Fruit fly (Drosophila melanogaster) whole organism, embryonic: Measurements from ENCODE around the gene CG17996.

Experiments used
- Awh ChIP-seq: fragments of 200-800 bp; sonication (Bioruptor generic); IDR thresholded peaks from 2 replicates; pipeline ENCODE4, ENCODE4 v1.3.6; 2022; ENCODE audit warnings: missing biosample characterization, missing genetic modification characterization
- BtbVII ChIP-seq: fragments of 200-800 bp; sonication (Bioruptor generic); optimal IDR thresholded peaks from 3 replicates; lab custom pipeline; 2017; ENCODE audit warnings: missing biosample characterization, mild to moderate bottlenecking, missing genetic modification characterization
- CG12155 ChIP-seq: fragments of 200-800 bp; sonication (Bioruptor generic); optimal IDR thresholded peaks from 3 replicates; lab custom pipeline; 2016; ENCODE audit warnings: missing biosample characterization, missing genetic modification characterization
- CG13894 ChIP-seq: fragments of 200-800 bp; sonication (Bioruptor generic); optimal IDR thresholded peaks from 3 replicates; lab custom pipeline; 2018; ENCODE audit warnings: missing biosample characterization, mild to moderate bottlenecking, missing genetic modification characterization, moderate library complexity
- CG15479 ChIP-seq: fragments of 200-800 bp; sonication (Bioruptor generic); optimal IDR thresholded peaks from 3 replicates; lab custom pipeline; 2019; ENCODE audit warnings: missing biosample characterization, mild to moderate bottlenecking, missing genetic modification characterization, moderate library complexity
- CG1647 ChIP-seq: fragments of 200-800 bp; sonication (Bioruptor generic); optimal IDR thresholded peaks from 3 replicates; lab custom pipeline; 2016; ENCODE audit warnings: missing biosample characterization, missing genetic modification characterization
- CG16779 ChIP-seq: fragments of 200-800 bp; sonication (Bioruptor generic); IDR thresholded peaks from 2 replicates; pipeline ENCODE4 v1.3.6; 2022; ENCODE audit warnings: missing biosample characterization, missing genetic modification characterization
- CG17385 ChIP-seq: fragments of 200-800 bp; sonication (Bioruptor generic); optimal IDR thresholded peaks from 3 replicates; lab custom pipeline; 2018; ENCODE audit warnings: missing biosample characterization, mild to moderate bottlenecking, missing genetic modification characterization
- CG17568 ChIP-seq: fragments of 200-800 bp; sonication (Bioruptor generic); optimal IDR thresholded peaks from 2 replicates; lab custom pipeline; 2018; ENCODE audit warnings: missing biosample characterization, mild to moderate bottlenecking, missing genetic modification characterization, moderate library complexity
- CG17829 ChIP-seq: fragments of 200-800 bp; optimal IDR thresholded peaks from 2 replicates; lab custom pipeline; 2019; ENCODE audit warnings: missing biosample characterization, mild to moderate bottlenecking, missing genetic modification characterization, moderate library complexity
- CG17912 ChIP-seq: fragments of 200-800 bp; sonication (Bioruptor generic); optimal IDR thresholded peaks from 2 replicates; lab custom pipeline; 2018; ENCODE audit warnings: missing biosample characterization, mild to moderate bottlenecking, missing genetic modification characterization
- CG18619 ChIP-seq: fragments of 200-800 bp; sonication (Bioruptor generic); optimal IDR thresholded peaks from 3 replicates; lab custom pipeline; 2017; ENCODE audit warnings: missing biosample characterization, mild to moderate bottlenecking, missing genetic modification characterization
- CG4424 ChIP-seq: fragments of 200-800 bp; sonication (Bioruptor generic); optimal IDR thresholded peaks from 3 replicates; lab custom pipeline; 2016; ENCODE audit warnings: missing biosample characterization, missing genetic modification characterization
- CG4617 ChIP-seq: fragments of 200-800 bp; sonication (Bioruptor generic); optimal IDR thresholded peaks from 3 replicates; lab custom pipeline; 2016; ENCODE audit warnings: missing biosample characterization, missing genetic modification characterization, borderline replicate concordance
- CG4854 ChIP-seq: fragments of 200-800 bp; sonication (Bioruptor generic); optimal IDR thresholded peaks from 2 replicates; lab custom pipeline; 2016; ENCODE audit warnings: missing biosample characterization, missing genetic modification characterization, inconsistent platforms
- CG5953 ChIP-seq: fragments of 200-800 bp; sonication (Bioruptor generic); IDR thresholded peaks from 2 replicates; pipeline ENCODE4 v1.3.6; 2022; ENCODE audit warnings: missing biosample characterization, missing genetic modification characterization
- CG6272 ChIP-seq: fragments of 200-800 bp; sonication (Bioruptor generic); IDR thresholded peaks from 2 replicates; pipeline ENCODE4 v1.3.6; 2022; ENCODE audit warnings: missing biosample characterization, missing genetic modification characterization
- CG9215 ChIP-seq: fragments of 200-800 bp; sonication (Bioruptor generic); IDR thresholded peaks from 2 replicates; pipeline ENCODE4 v1.3.6; 2022; ENCODE audit warnings: missing biosample characterization, missing genetic modification characterization
- CHES-1-like ChIP-seq: fragments of 200-800 bp; sonication (Bioruptor generic); optimal IDR thresholded peaks from 2 replicates; lab custom pipeline; 2016; ENCODE audit warnings: missing biosample characterization, missing genetic modification characterization
- Dfd ChIP-seq, 2 experiments: fragments of >200 bp; optimal IDR thresholded peaks; 2 replicates each; lab custom pipeline; 2017; ENCODE audit warnings: missing biosample characterization in 2 of 2, missing genetic modification characterization in 2 of 2
- Dip2 ChIP-seq: fragments of 200-800 bp; sonication (Bioruptor generic); IDR thresholded peaks from 2 replicates; pipeline ENCODE4 v1.3.6; 2022; ENCODE audit warnings: missing biosample characterization, missing genetic modification characterization
- Ets97D ChIP-seq: fragments of 200-800 bp; sonication (Bioruptor generic); optimal IDR thresholded peaks from 3 replicates; lab custom pipeline; 2016; ENCODE audit warnings: missing biosample characterization, missing genetic modification characterization
- Fer2 ChIP-seq: fragments of 200-800 bp; sonication (Bioruptor generic); optimal IDR thresholded peaks from 2 replicates; lab custom pipeline; 2018; ENCODE audit warnings: missing biosample characterization, mild to moderate bottlenecking, missing genetic modification characterization, moderate library complexity
- GATAe ChIP-seq: fragments of 200-800 bp; sonication (Bioruptor generic); conservative IDR thresholded peaks from 2 replicates; pipeline ENCODE4 v1.3.6; 2022; ENCODE audit warnings: missing biosample characterization, missing genetic modification characterization
- H15 ChIP-seq: fragments of 200-800 bp; sonication (Bioruptor generic); IDR thresholded peaks from 3 replicates; pipeline ENCODE4 v1.3.6; 2022; ENCODE audit warnings: missing biosample characterization, missing genetic modification characterization
- HLH54F ChIP-seq: fragments of 200-800 bp; sonication (Bioruptor generic); optimal IDR thresholded peaks from 3 replicates; lab custom pipeline; 2016; ENCODE audit warnings: missing biosample characterization, missing genetic modification characterization
- Hmr ChIP-seq: fragments of 200-800 bp; sonication (Bioruptor generic); optimal IDR thresholded peaks from 3 replicates; lab custom pipeline; 2017; ENCODE audit warnings: mild to moderate bottlenecking, missing biosample characterization, missing genetic modification reagents, missing genetic modification characterization
- Max ChIP-seq: fragments of 200-800 bp; sonication (Bioruptor generic); optimal IDR thresholded peaks from 2 replicates; lab custom pipeline; 2016; ENCODE audit warnings: missing biosample characterization, mild to moderate bottlenecking, missing genetic modification characterization
- Med ChIP-seq: fragments of 200-800 bp; sonication (Bioruptor generic); peaks from one replicate; lab custom pipeline; 2016; ENCODE audit warnings: missing biosample characterization, missing genetic modification characterization, mild to moderate bottlenecking, inconsistent platforms, moderate library complexity
- NC2α ChIP-seq: fragments of 200-800 bp; sonication (Bioruptor generic); optimal IDR thresholded peaks from 2 replicates; lab custom pipeline; 2016; ENCODE audit warnings: missing biosample characterization, missing genetic modification characterization
- NK7.1 ChIP-seq: fragments of 200-800 bp; sonication (Bioruptor generic); optimal IDR thresholded peaks from 3 replicates; lab custom pipeline; 2016; ENCODE audit warnings: missing biosample characterization, missing genetic modification characterization
- Sox100B ChIP-seq: fragments of 200-800 bp; sonication (Bioruptor generic); optimal IDR thresholded peaks from 3 replicates; lab custom pipeline; 2018; ENCODE audit warnings: missing biosample characterization, mild to moderate bottlenecking, missing genetic modification characterization
- Tbp ChIP-seq: fragments of >200 bp; optimal IDR thresholded peaks from 2 replicates; lab custom pipeline; 2018; ENCODE audit warnings: missing biosample characterization, missing genetic modification characterization
- bowl ChIP-seq: fragments of 200-800 bp; sonication (Bioruptor generic); IDR thresholded peaks from 2 replicates; pipeline ENCODE4 v1.3.6; 2022; ENCODE audit warnings: missing biosample characterization, missing genetic modification characterization
- cad ChIP-seq: fragments of >200 bp; optimal IDR thresholded peaks from 2 replicates; lab custom pipeline; 2017; ENCODE audit warnings: missing biosample characterization, missing genetic modification characterization
- croc ChIP-seq: fragments of 200-800 bp; sonication (Bioruptor generic); conservative IDR thresholded peaks from 3 replicates; pipeline ENCODE4 v1.3.6; 2022; ENCODE audit warnings: missing biosample characterization, missing genetic modification characterization
- crp ChIP-seq, 2 experiments: fragments of 200-800 bp; sonication (Bioruptor generic); optimal IDR thresholded peaks; 2 replicates in 1 of 2; 3 replicates in 1 of 2; lab custom pipeline; 2017; ENCODE audit warnings: missing biosample characterization in 2 of 2, missing genetic modification characterization in 2 of 2, mild to moderate bottlenecking in 1 of 2, moderate library complexity in 1 of 2
- ems ChIP-seq: fragments of 200-800 bp; sonication (Bioruptor generic); optimal IDR thresholded peaks from 3 replicates; lab custom pipeline; 2016; ENCODE audit warnings: missing biosample characterization, missing genetic modification characterization
- esg ChIP-seq: fragments of 200-800 bp; sonication (Bioruptor generic); conservative IDR thresholded peaks from 2 replicates; pipeline ENCODE4 v1.3.6; 2022; ENCODE audit warnings: missing biosample characterization, missing genetic modification characterization
- eyg ChIP-seq: fragments of 200-800 bp; sonication (Bioruptor generic); optimal IDR thresholded peaks from 3 replicates; lab custom pipeline; 2016; ENCODE audit warnings: missing biosample characterization, missing genetic modification characterization
- gfzf ChIP-seq: fragments of 200-800 bp; sonication (Bioruptor generic); optimal IDR thresholded peaks from 2 replicates; lab custom pipeline; 2016; ENCODE audit warnings: missing biosample characterization, mild to moderate bottlenecking, missing genetic modification characterization, moderate library complexity
- grn ChIP-seq: fragments of 200-800 bp; sonication (Bioruptor generic); optimal IDR thresholded peaks from 3 replicates; lab custom pipeline; 2017; ENCODE audit warnings: missing biosample characterization, missing genetic modification characterization
- mld ChIP-seq: fragments of 200-800 bp; sonication (Bioruptor generic); IDR thresholded peaks from 3 replicates; pipeline ENCODE4 v1.3.6; 2022; ENCODE audit warnings: missing biosample characterization, missing genetic modification characterization; ENCODE audit not compliant: partially characterized antibody
- peb ChIP-seq: fragments of 200-800 bp; sonication (Bioruptor generic); IDR thresholded peaks from 2 replicates; pipeline ENCODE4 v1.3.6; 2022; ENCODE audit warnings: missing biosample characterization, missing genetic modification characterization
- pita ChIP-seq: fragments of 200-800 bp; sonication (Bioruptor generic); optimal IDR thresholded peaks from 2 replicates; lab custom pipeline; 2017; ENCODE audit warnings: missing biosample characterization, mild to moderate bottlenecking, missing genetic modification characterization
- row ChIP-seq: fragments of 200-800 bp; sonication (Bioruptor generic); IDR thresholded peaks from 3 replicates; pipeline ENCODE4 v1.3.6; 2022; ENCODE audit warnings: missing biosample characterization, missing genetic modification characterization
- sisA ChIP-seq: fragments of 200-800 bp; sonication (Bioruptor generic); IDR thresholded peaks from 2 replicates; pipeline ENCODE4 v1.3.6; 2022; ENCODE audit warnings: missing biosample characterization, missing genetic modification characterization
- tap ChIP-seq: fragments of 200-800 bp; optimal IDR thresholded peaks from 3 replicates; lab custom pipeline; 2019; ENCODE audit warnings: missing biosample characterization, mild to moderate bottlenecking, missing genetic modification characterization, moderate library complexity
- unpg ChIP-seq: fragments of 200-800 bp; sonication (Bioruptor generic); optimal IDR thresholded peaks from 3 replicates; lab custom pipeline; 2018; ENCODE audit warnings: missing biosample characterization, mild to moderate bottlenecking, missing genetic modification characterization, moderate library complexity

CG17996 gene

dm6 chr2L:16715841-16716701 lies 14.8 kb downstream of the CG17996 start, which contains the start of the genes Cyt-c-d and CG31808 (continued):
- TF ChIP-seq CG5953 (GFP tag; lab: Robert Waterston, UW) = peak; percentile 96
- peak; percentile 98 for TF ChIP-seq Awh (GFP tag; lab: Robert Waterston, UW)
- no peak for TF ChIP-seq cad (GFP tag; lab: Kevin White, UChicago)
- TF ChIP-seq sisA = peak; percentile 97
- peak; percentile 95 for TF ChIP-seq BtbVII (GFP tag; lab: Kevin White, UChicago)
- peak; percentile 86 for TF ChIP-seq NC2α (GFP tag; lab: Kevin White, UChicago)
- no peak for TF ChIP-seq pita
- peak; percentile 96 for TF ChIP-seq bowl (GFP tag; lab: Robert Waterston, UW)
- TF ChIP-seq CG1647 (GFP tag; lab: Kevin White, UChicago) = peak; percentile 86
- peak; percentile 96 for TF ChIP-seq CG4424 (GFP tag; lab: Kevin White, UChicago)
- peak; percentile 98 for TF ChIP-seq CG17829 (tag; lab: Kevin White, UChicago)
- TF ChIP-seq row (GFP tag; lab: Robert Waterston, UW) = peak; percentile 99
- TF ChIP-seq CHES-1-like = peak; percentile 80
- no peak for TF ChIP-seq Tbp (GFP tag; lab: Kevin White, UChicago)
- peak; percentile 92 for TF ChIP-seq CG4617 (GFP tag; lab: Kevin White, UChicago)
- peak; percentile 96 for TF ChIP-seq CG6272 (GFP tag; lab: Robert Waterston, UW)
- peak; percentile 2 for TF ChIP-seq CG13894 (tag; lab: Kevin White, UChicago)
- TF ChIP-seq croc (GFP tag; lab: Robert Waterston, UW) = peak; percentile 97
- peak; percentile 99 for TF ChIP-seq Med (GFP tag; lab: Kevin White, UChicago)
- TF ChIP-seq mld (GFP tag; lab: Robert Waterston, UW) = no peak
- peak; percentile 93 for TF ChIP-seq CG12155 (GFP tag; lab: Kevin White, UChicago)
- peak; percentile 85 for TF ChIP-seq HLH54F (GFP tag; lab: Kevin White, UChicago)
- TF ChIP-seq CG17568 = peak; percentile 95
- peak; percentile 86 for TF ChIP-seq GATAe (GFP tag; lab: Robert Waterston, UW)
- TF ChIP-seq peb = peak; percentile 97
- TF ChIP-seq eyg = peak; percentile 83
- TF ChIP-seq CG17912 (GFP tag; lab: Kevin White, UChicago) = peak; percentile 75
- TF ChIP-seq CG18619 = peak; percentile 97
- TF ChIP-seq esg = peak; percentile 97
- TF ChIP-seq CG16779 = peak; percentile 82
- TF ChIP-seq Sox100B (GFP tag; lab: Kevin White, UChicago) = peak; percentile 96
- TF ChIP-seq Dip2 (GFP tag; lab: Robert Waterston, UW) = no peak; the same call in 1 of the 2 replicates
- TF ChIP-seq CG4854 = peak; percentile 92
- TF ChIP-seq Ets97D (GFP tag; lab: Kevin White, UChicago) = peak; percentile 84
- peak; percentile 87 for TF ChIP-seq CG9215 (GFP tag; lab: Robert Waterston, UW)
- TF ChIP-seq CG15479 (GFP tag; lab: Kevin White, UChicago) = no peak
- peak; percentile 97 for TF ChIP-seq tap (tag; lab: Kevin White, UChicago)
- peak; percentile 98 for TF ChIP-seq Hmr
- peak; percentile 98 for TF ChIP-seq unpg (GFP tag; lab: Kevin White, UChicago)
- peak; percentile 17 for TF ChIP-seq gfzf (GFP tag; lab: Kevin White, UChicago)
- TF ChIP-seq Dfd (GFP tag; optimal IDR thresholded peaks at IDR 0.05; lab: Kevin White, UChicago) = no peak
- TF ChIP-seq CG17385 (GFP tag; lab: Kevin White, UChicago) = peak; percentile 94
- peak; percentile 84 for TF ChIP-seq Fer2 (tag; lab: Kevin White, UChicago)
- peak in 1 of 2 experiments; percentile 70 for TF ChIP-seq crp (GFP tag; optimal IDR thresholded peaks at IDR 0.05; lab: Kevin White, UChicago)
- TF ChIP-seq NK7.1 (GFP tag; lab: Kevin White, UChicago) = peak; percentile 83
- peak; percentile 95 for TF ChIP-seq Max (GFP tag; lab: Kevin White, UChicago)
- peak; percentile 98 for TF ChIP-seq H15 (GFP tag; lab: Robert Waterston, UW)
- TF ChIP-seq ems = peak; percentile 94
- TF ChIP-seq grn (GFP tag; lab: Kevin White, UChicago) = peak; percentile 76
